Fruit fly (Drosophila melanogaster) whole organism, embryonic: ENCODE data around the gene CG10337.

Experiments used
- Adf1 ChIP-seq: fragments of 200-800 bp; sonication (Bioruptor generic); IDR thresholded peaks from 2 replicates; pipeline ENCODE4 v1.3.6; 2022; ENCODE audit warnings: missing biosample characterization, missing genetic modification characterization
- Antp ChIP-seq: fragments of 200-800 bp; sonication (Bioruptor generic); optimal IDR thresholded peaks from 3 replicates; lab custom pipeline; 2016; ENCODE audit warnings: missing biosample characterization, missing genetic modification characterization
- CG10462 ChIP-seq: fragments of 200-800 bp; sonication (Bioruptor generic); optimal IDR thresholded peaks from 2 replicates; lab custom pipeline; 2016; ENCODE audit warnings: missing biosample characterization, missing genetic modification characterization
- CG11456 ChIP-seq: fragments of 200-800 bp; sonication (Bioruptor generic); IDR thresholded peaks from 3 replicates; pipeline ENCODE4 v1.3.6; 2022; ENCODE audit warnings: missing biosample characterization, missing genetic modification characterization
- CG12155 ChIP-seq: fragments of 200-800 bp; sonication (Bioruptor generic); optimal IDR thresholded peaks from 3 replicates; lab custom pipeline; 2016; ENCODE audit warnings: missing biosample characterization, missing genetic modification characterization
- CG1529 ChIP-seq: fragments of 200-800 bp; sonication (Bioruptor generic); optimal IDR thresholded peaks from 3 replicates; lab custom pipeline; 2018; ENCODE audit warnings: missing biosample characterization, missing genetic modification characterization
- CG1602 ChIP-seq: fragments of 200-800 bp; sonication (Bioruptor generic); optimal IDR thresholded peaks from 3 replicates; lab custom pipeline; 2016; ENCODE audit warnings: missing biosample characterization, missing genetic modification characterization
- CG18764 ChIP-seq: fragments of 200-800 bp; sonication (Bioruptor generic); optimal IDR thresholded peaks from 3 replicates; lab custom pipeline; 2016; ENCODE audit warnings: missing biosample characterization, missing genetic modification characterization
- CG2116 ChIP-seq: fragments of 200-800 bp; sonication (Bioruptor generic); optimal IDR thresholded peaks from 3 replicates; lab custom pipeline; 2018; ENCODE audit warnings: missing biosample characterization, mild to moderate bottlenecking, missing genetic modification characterization
- CG30403 ChIP-seq: fragments of 200-800 bp; sonication (Bioruptor generic); optimal IDR thresholded peaks from 3 replicates; lab custom pipeline; 2016; ENCODE audit warnings: missing biosample characterization, missing genetic modification characterization
- CG34224 ChIP-seq: fragments of 200-800 bp; sonication (Bioruptor generic); IDR thresholded peaks from 3 replicates; pipeline ENCODE4 v1.3.6; 2022; ENCODE audit warnings: missing biosample characterization, missing genetic modification characterization; ENCODE audit not compliant: partially characterized antibody
- CG34422 ChIP-seq: fragments of 200-800 bp; sonication (Bioruptor generic); IDR thresholded peaks from 3 replicates; pipeline ENCODE4 v1.3.6; 2022; ENCODE audit warnings: missing biosample characterization, missing genetic modification characterization
- CG3726 ChIP-seq: fragments of 200-800 bp; sonication (Bioruptor generic); IDR thresholded peaks from 3 replicates; pipeline ENCODE4, ENCODE4 v1.3.6; 2022; ENCODE audit warnings: missing biosample characterization, missing genetic modification characterization
- CG4617 ChIP-seq: fragments of 200-800 bp; sonication (Bioruptor generic); optimal IDR thresholded peaks from 3 replicates; lab custom pipeline; 2016; ENCODE audit warnings: missing biosample characterization, missing genetic modification characterization, borderline replicate concordance
- CG5953 ChIP-seq: fragments of 200-800 bp; sonication (Bioruptor generic); IDR thresholded peaks from 2 replicates; pipeline ENCODE4 v1.3.6; 2022; ENCODE audit warnings: missing biosample characterization, missing genetic modification characterization
- CG6175 ChIP-seq: fragments of 200-800 bp; sonication (Bioruptor generic); IDR thresholded peaks from 3 replicates; pipeline ENCODE4 v1.3.6; 2022; ENCODE audit warnings: missing biosample characterization, missing genetic modification characterization
- CG6272 ChIP-seq: fragments of 200-800 bp; sonication (Bioruptor generic); IDR thresholded peaks from 2 replicates; pipeline ENCODE4 v1.3.6; 2022; ENCODE audit warnings: missing biosample characterization, missing genetic modification characterization
- CG7987 ChIP-seq: fragments of 200-800 bp; sonication (Bioruptor generic); optimal IDR thresholded peaks from 2 replicates; lab custom pipeline; 2018; ENCODE audit warnings: missing biosample characterization, mild to moderate bottlenecking, missing genetic modification characterization, moderate library complexity
- CTCF ChIP-seq: fragments of 200-800 bp; sonication (Bioruptor generic); optimal IDR thresholded peaks from 2 replicates; lab custom pipeline; 2017; ENCODE audit warnings: missing biosample characterization, mild to moderate bottlenecking, missing genetic modification characterization, moderate library complexity
- Chrac-16 ChIP-seq: fragments of 200-800 bp; sonication (Bioruptor generic); optimal IDR thresholded peaks from 3 replicates; lab custom pipeline; 2016; ENCODE audit warnings: missing biosample characterization, missing genetic modification characterization
- CoRest ChIP-seq: fragments of 200-800 bp; sonication (Bioruptor generic); optimal IDR thresholded peaks from 3 replicates; lab custom pipeline; 2018; ENCODE audit warnings: missing biosample characterization, mild to moderate bottlenecking, missing genetic modification characterization, moderate library complexity
- D19B ChIP-seq: fragments of 200-800 bp; sonication (Bioruptor generic); optimal IDR thresholded peaks from 2 replicates; lab custom pipeline; 2017; ENCODE audit warnings: missing biosample characterization, mild to moderate bottlenecking, missing genetic modification characterization
- Dll ChIP-seq: fragments of 200-800 bp; sonication (Bioruptor generic); IDR thresholded peaks from 4 replicates; pipeline ENCODE4 v1.3.6; 2022; ENCODE audit warnings: missing biosample characterization, missing genetic modification characterization; ENCODE audit not compliant: partially characterized antibody
- Doc2 ChIP-seq: fragments of 200-800 bp; sonication (Bioruptor generic); IDR thresholded peaks from 2 replicates; pipeline ENCODE4 v1.3.6; 2022; ENCODE audit warnings: missing biosample characterization, missing genetic modification characterization
- GATAe ChIP-seq: fragments of 200-800 bp; sonication (Bioruptor generic); conservative IDR thresholded peaks from 2 replicates; pipeline ENCODE4 v1.3.6; 2022; ENCODE audit warnings: missing biosample characterization, missing genetic modification characterization
- HHEX ChIP-seq: fragments of 200-800 bp; sonication (Bioruptor generic); optimal IDR thresholded peaks from 3 replicates; lab custom pipeline; 2017; ENCODE audit warnings: missing biosample characterization, mild to moderate bottlenecking, missing genetic modification characterization, missing genetic modification reagents
- HmgD ChIP-seq: fragments of 200-800 bp; sonication (Bioruptor generic); optimal IDR thresholded peaks from 3 replicates; lab custom pipeline; 2016; ENCODE audit warnings: missing biosample characterization, missing genetic modification characterization
- Hr51 ChIP-seq, 2 experiments: fragments of 200-800 bp; sonication (Bioruptor generic); optimal IDR thresholded peaks; 2 replicates in 1 of 2; 3 replicates in 1 of 2; lab custom pipeline; 2016 to 2018; ENCODE audit warnings: missing biosample characterization in 2 of 2, missing genetic modification characterization in 2 of 2, mild to moderate bottlenecking in 1 of 2, moderate library complexity in 1 of 2
- Lim3 ChIP-seq: fragments of 200-800 bp; sonication (Bioruptor generic); IDR thresholded peaks from 2 replicates; pipeline ENCODE4 v1.3.6; 2022; ENCODE audit warnings: missing biosample characterization, missing genetic modification characterization
- NFAT ChIP-seq: fragments of 200-800 bp; sonication (Bioruptor generic); IDR thresholded peaks from 2 replicates; pipeline ENCODE4 v1.3.6; 2022; ENCODE audit warnings: missing biosample characterization, missing genetic modification characterization
- NK7.1 ChIP-seq: fragments of 200-800 bp; sonication (Bioruptor generic); optimal IDR thresholded peaks from 3 replicates; lab custom pipeline; 2016; ENCODE audit warnings: missing biosample characterization, missing genetic modification characterization
- Nf-YB ChIP-seq: fragments of 200-800 bp; sonication (Bioruptor generic); optimal IDR thresholded peaks from 3 replicates; lab custom pipeline; 2019; ENCODE audit warnings: missing biosample characterization, mild to moderate bottlenecking, missing genetic modification characterization, moderate library complexity
- Oli ChIP-seq: fragments of 200-800 bp; sonication (Bioruptor generic); optimal IDR thresholded peaks from 2 replicates; lab custom pipeline; 2018; ENCODE audit warnings: missing biosample characterization, mild to moderate bottlenecking, missing genetic modification characterization, moderate library complexity
- Pdp1 ChIP-seq, 2 experiments: fragments of 200-800 bp; sonication (Bioruptor generic); optimal IDR thresholded peaks; 3 replicates each; lab custom pipeline; 2016; ENCODE audit warnings: missing biosample characterization in 2 of 2, missing genetic modification characterization in 2 of 2, mild to moderate bottlenecking in 1 of 2, moderate library complexity in 1 of 2
- Rfx ChIP-seq: fragments of 200-800 bp; sonication (Bioruptor generic); IDR thresholded peaks from 2 replicates; pipeline ENCODE4 v1.3.6; 2022; ENCODE audit warnings: missing biosample characterization, missing genetic modification characterization
- Stat92E ChIP-seq, 3 experiments: fragments of >200 bp in 2 of 3; fragments of 200-800 bp in 1 of 3; sonication (Bioruptor generic) in 1 of 3; optimal IDR thresholded peaks; 2 replicates each; lab custom pipeline; 2017 to 2019; ENCODE audit warnings: missing biosample characterization in 3 of 3, missing genetic modification characterization in 3 of 3, mild to moderate bottlenecking in 1 of 3, moderate library complexity in 1 of 3
- ab ChIP-seq: fragments of 200-800 bp; sonication (Bioruptor generic); optimal IDR thresholded peaks from 2 replicates; lab custom pipeline; 2016; ENCODE audit warnings: missing biosample characterization, missing genetic modification characterization
- ap ChIP-seq: fragments of 200-800 bp; sonication (Bioruptor generic); IDR thresholded peaks from 2 replicates; pipeline ENCODE4 v1.3.6; 2022; ENCODE audit warnings: missing biosample characterization, missing genetic modification characterization
- ash1 ChIP-seq: fragments of 200-800 bp; sonication (Bioruptor generic); optimal IDR thresholded peaks from 2 replicates; lab custom pipeline; 2018; ENCODE audit warnings: missing biosample characterization, mild to moderate bottlenecking, missing genetic modification characterization
- cato ChIP-seq: fragments of 200-800 bp; sonication (Bioruptor generic); optimal IDR thresholded peaks from 2 replicates; lab custom pipeline; 2016; ENCODE audit warnings: missing biosample characterization, missing genetic modification characterization, borderline replicate concordance
- corto ChIP-seq: fragments of 200-800 bp; sonication (Bioruptor generic); optimal IDR thresholded peaks from 2 replicates; lab custom pipeline; 2016; ENCODE audit warnings: missing biosample characterization, mild to moderate bottlenecking, missing genetic modification characterization, moderate library complexity
- danr ChIP-seq: fragments of 200-800 bp; sonication (Bioruptor generic); IDR thresholded peaks from 2 replicates; pipeline ENCODE4 v1.3.6; 2022; ENCODE audit warnings: missing biosample characterization, missing genetic modification characterization
- dmrt11E ChIP-seq: fragments of 200-800 bp; sonication (Bioruptor generic); optimal IDR thresholded peaks from 3 replicates; lab custom pipeline; 2018; ENCODE audit warnings: missing biosample characterization, mild to moderate bottlenecking, missing genetic modification characterization, moderate library complexity
- kah ChIP-seq: fragments of 200-800 bp; sonication (Bioruptor generic); optimal IDR thresholded peaks from 2 replicates; lab custom pipeline; 2018; ENCODE audit warnings: missing biosample characterization, mild to moderate bottlenecking, missing genetic modification characterization
- knrl ChIP-seq: fragments of 200-800 bp; sonication (Bioruptor generic); IDR thresholded peaks from 3 replicates; pipeline ENCODE4 v1.3.6; 2022; ENCODE audit warnings: missing biosample characterization, missing genetic modification characterization; ENCODE audit not compliant: partially characterized antibody
- lbe ChIP-seq: fragments of 200-800 bp; sonication (Bioruptor generic); optimal IDR thresholded peaks from 2 replicates; lab custom pipeline; 2016; ENCODE audit warnings: missing biosample characterization, mild to moderate bottlenecking, missing genetic modification characterization
- pros ChIP-seq: fragments of 200-800 bp; sonication (Bioruptor generic); optimal IDR thresholded peaks from 3 replicates; lab custom pipeline; 2019; ENCODE audit warnings: missing biosample characterization, mild to moderate bottlenecking, missing genetic modification characterization, moderate library complexity
- salm ChIP-seq: fragments of 200-800 bp; sonication (Bioruptor generic); optimal IDR thresholded peaks from 2 replicates; lab custom pipeline; 2018; ENCODE audit warnings: missing biosample characterization, mild to moderate bottlenecking, missing genetic modification characterization
- stwl ChIP-seq: fragments of 200-800 bp; sonication (Bioruptor generic); optimal IDR thresholded peaks from 3 replicates; lab custom pipeline; 2018; ENCODE audit warnings: missing biosample characterization, mild to moderate bottlenecking, missing genetic modification characterization, moderate library complexity
- toy ChIP-seq: fragments of 200-800 bp; sonication (Bioruptor generic); IDR thresholded peaks from 2 replicates; pipeline ENCODE4 v1.3.6; 2022; ENCODE audit warnings: missing biosample characterization, missing genetic modification characterization
- tx ChIP-seq: fragments of 200-800 bp; sonication (Bioruptor generic); optimal IDR thresholded peaks from 2 replicates; lab custom pipeline; 2016; ENCODE audit warnings: missing biosample characterization, missing genetic modification characterization
- yki ChIP-seq: fragments of >200 bp; optimal IDR thresholded peaks from 3 replicates; lab custom pipeline; 2018
- z ChIP-seq: fragments of 200-800 bp; sonication (Bioruptor generic); IDR thresholded peaks from 3 replicates; pipeline ENCODE4 v1.3.6; 2022; ENCODE audit warnings: missing biosample characterization, missing genetic modification characterization

The CG10337 gene

dm6 chr2L:19530092-19530491, 16.7 kb downstream of the CG10337 start, which contains the start of gene CG10165 (continued):
- TF ChIP-seq HHEX (GFP tag; lab: Kevin White, UChicago) (no peak), danr (GFP tag; lab: Robert Waterston, UW) (no peak), CG34422 (GFP tag; lab: Robert Waterston, UW) (peak; percentile 36; the same call in 1 of the 3 replicates), tx (GFP tag; lab: Kevin White, UChicago) (no peak), CG10462 (GFP tag; lab: Kevin White, UChicago) (no peak), CG3726 (GFP tag; lab: Robert Waterston, UW) (no peak), ap (no peak), ash1 (GFP tag; lab: Kevin White, UChicago) (no peak), GATAe (no peak), CG1602 (GFP tag; lab: Kevin White, UChicago) (no peak), dmrt11E (tag; lab: Kevin White, UChicago) (no peak), Antp (GFP tag; lab: Kevin White, UChicago) (no peak), Dll (GFP tag; lab: Robert Waterston, UW) (peak; percentile 45; the same call in 2 of the 4 replicates), CG6175 (no peak), CG30403 (GFP tag; lab: Kevin White, UChicago) (no peak), CG12155 (GFP tag; lab: Kevin White, UChicago) (no peak), toy (GFP tag; lab: Robert Waterston, UW) (no peak), CG2116 (GFP tag; lab: Kevin White, UChicago) (peak; percentile 95), Nf-YB (GFP tag; lab: Kevin White, UChicago) (no peak), Chrac-16 (GFP tag; lab: Kevin White, UChicago) (no peak), CG34224 (GFP tag; lab: Robert Waterston, UW) (no peak), Lim3 (GFP tag; lab: Robert Waterston, UW) (no peak), ab (GFP tag; lab: Kevin White, UChicago) (no peak), CG5953 (GFP tag; lab: Robert Waterston, UW) (no peak), HmgD (GFP tag; lab: Kevin White, UChicago) (no peak), D19B (no peak), NK7.1 (GFP tag; lab: Kevin White, UChicago) (no peak), CG18764 (GFP tag; lab: Kevin White, UChicago) (no peak), stwl (tag; lab: Kevin White, UChicago) (peak; percentile 49), yki (lab: Kevin White, UChicago) (no peak), CG1529 (GFP tag; lab: Kevin White, UChicago) (no peak), kah (no peak), CG6272 (GFP tag; lab: Robert Waterston, UW) (no peak), cato (no peak), CG4617 (GFP tag; lab: Kevin White, UChicago) (peak; percentile 3), Stat92E (GFP tag; optimal IDR thresholded peaks at IDR 0.05; lab: Kevin White, UChicago) (no peak), Pdp1 (GFP tag; optimal IDR thresholded peaks at IDR 0.05; lab: Kevin White, UChicago) (peak in 1 of 2 experiments; percentile 44), pros (GFP tag; lab: Kevin White, UChicago) (no peak), Adf1 (GFP tag; lab: Robert Waterston, UW) (no peak), salm (tag; lab: Kevin White, UChicago) (no peak), Oli (tag; lab: Kevin White, UChicago) (no peak), Hr51 (GFP tag; optimal IDR thresholded peaks at IDR 0.05; lab: Kevin White, UChicago) (no peak), corto (GFP tag; lab: Kevin White, UChicago) (no peak), knrl (GFP tag; lab: Robert Waterston, UW) (no peak), z (no peak), NFAT (GFP tag; lab: Robert Waterston, UW) (no peak), Rfx (no peak), CTCF (no peak), CG11456 (GFP tag; lab: Robert Waterston, UW) (no peak), CG7987 (GFP tag; lab: Kevin White, UChicago) (no peak), lbe (GFP tag; lab: Kevin White, UChicago) (peak; percentile 19), Doc2 (GFP tag; lab: Robert Waterston, UW) (no peak), CoRest (peak; percentile 4)
